Fruit fly (Drosophila melanogaster): Measurements from ENCODE around the gene CG5541.

Gene CG5541

dm6 chrX:15076038-15076575 lies 32.2 kb downstream of the CG5541 start, which contains the start of gene Lsd-2:
Gene Lsd-2 (minus strand): TSS chrX:15076220.
- TF ChIP-seq psq (optimal IDR thresholded peaks at IDR 0.05) (no peak), ttk (optimal IDR thresholded peaks at IDR 0.05) (no peak), Myc (optimal IDR thresholded peaks at IDR 0.05) (no peak), Sin3A (optimal IDR thresholded peaks at IDR 0.05) (no peak), insv (optimal IDR thresholded peaks at IDR 0.05) (no peak), h (optimal IDR thresholded peaks at IDR 0.05) (no peak)

dm6 chrX:15076606-15077005 lies 32.7 kb downstream of the CG5541 start:
- TF ChIP-seq ttk (optimal IDR thresholded peaks at IDR 0.05) (no peak), insv (optimal IDR thresholded peaks at IDR 0.05) (no peak), Myc (optimal IDR thresholded peaks at IDR 0.05) (no peak), h (optimal IDR thresholded peaks at IDR 0.05) (no peak), psq (optimal IDR thresholded peaks at IDR 0.05) (no peak), Sin3A (optimal IDR thresholded peaks at IDR 0.05) (no peak)

- TF ChIP-seq Sin3A (optimal IDR thresholded peaks at IDR 0.05): no peak
- no peak for TF ChIP-seq psq (optimal IDR thresholded peaks at IDR 0.05)
Measured at dm6 chrX:15077576-15078136, 33.7 kb downstream of the CG5541 start.

- no peak for TF ChIP-seq h (optimal IDR thresholded peaks at IDR 0.05)
- no peak for TF ChIP-seq Myc (optimal IDR thresholded peaks at IDR 0.05)
- TF ChIP-seq Sin3A (optimal IDR thresholded peaks at IDR 0.05): no peak
- TF ChIP-seq ttk (optimal IDR thresholded peaks at IDR 0.05): no peak
- TF ChIP-seq insv (optimal IDR thresholded peaks at IDR 0.05): no peak
- no peak for TF ChIP-seq psq (optimal IDR thresholded peaks at IDR 0.05)
Measured at dm6 chrX:15078394-15078793, 34.5 kb downstream of the CG5541 start.

dm6 chrX:15079163-15079809 lies 35.4 kb downstream of the CG5541 start:
- no peak for TF ChIP-seq insv (optimal IDR thresholded peaks at IDR 0.05)
- no peak for TF ChIP-seq h (optimal IDR thresholded peaks at IDR 0.05)
- TF ChIP-seq psq (optimal IDR thresholded peaks at IDR 0.05): no peak
- TF ChIP-seq Myc (optimal IDR thresholded peaks at IDR 0.05): no peak
- no peak for TF ChIP-seq ttk (optimal IDR thresholded peaks at IDR 0.05)
- TF ChIP-seq Sin3A (optimal IDR thresholded peaks at IDR 0.05): no peak

dm6 chrX:15079945-15080344 lies 36.0 kb downstream of the CG5541 start:
- TF ChIP-seq h (optimal IDR thresholded peaks at IDR 0.05): no peak
- no peak for TF ChIP-seq psq (optimal IDR thresholded peaks at IDR 0.05)
- no peak for TF ChIP-seq insv (optimal IDR thresholded peaks at IDR 0.05)
- TF ChIP-seq ttk (optimal IDR thresholded peaks at IDR 0.05): no peak
- TF ChIP-seq Myc (optimal IDR thresholded peaks at IDR 0.05): no peak
- TF ChIP-seq Sin3A (optimal IDR thresholded peaks at IDR 0.05): no peak

- TF ChIP-seq insv (optimal IDR thresholded peaks at IDR 0.05): no peak
- TF ChIP-seq Myc (optimal IDR thresholded peaks at IDR 0.05): no peak
- TF ChIP-seq h (optimal IDR thresholded peaks at IDR 0.05): no peak
- TF ChIP-seq psq (optimal IDR thresholded peaks at IDR 0.05): no peak
- TF ChIP-seq ttk (optimal IDR thresholded peaks at IDR 0.05): no peak
- TF ChIP-seq Sin3A (optimal IDR thresholded peaks at IDR 0.05): no peak
Measured at dm6 chrX:15080780-15081402, 37.0 kb downstream of the CG5541 start, which contains the start of gene CG33177. Gene CG33177 (plus strand): TSS chrX:15081367.

- no peak for TF ChIP-seq insv (optimal IDR thresholded peaks at IDR 0.05)
- TF ChIP-seq psq (optimal IDR thresholded peaks at IDR 0.05): no peak
- TF ChIP-seq ttk (optimal IDR thresholded peaks at IDR 0.05): no peak
- no peak for TF ChIP-seq Myc (optimal IDR thresholded peaks at IDR 0.05)
- no peak for TF ChIP-seq Sin3A (optimal IDR thresholded peaks at IDR 0.05)
- TF ChIP-seq h (optimal IDR thresholded peaks at IDR 0.05): no peak
Measured at dm6 chrX:15082681-15083080, 38.8 kb downstream of the CG5541 start, which contains the start of gene CG33178. Gene CG33178 (plus strand): TSS chrX:15082827.

- TF ChIP-seq h (optimal IDR thresholded peaks at IDR 0.05): no peak
- TF ChIP-seq ttk (optimal IDR thresholded peaks at IDR 0.05): no peak
- no peak for TF ChIP-seq Sin3A (optimal IDR thresholded peaks at IDR 0.05)
- TF ChIP-seq insv (optimal IDR thresholded peaks at IDR 0.05): no peak
- no peak for TF ChIP-seq Myc (optimal IDR thresholded peaks at IDR 0.05)
- TF ChIP-seq psq (optimal IDR thresholded peaks at IDR 0.05): no peak
Measured at dm6 chrX:15084580-15085138, 40.7 kb downstream of the CG5541 start, which contains the start of gene Cox17. Gene Cox17 (minus strand): TSS chrX:15084699.

dm6 chrX:15085777-15086510 lies 42.0 kb downstream of the CG5541 start, which contains the start of the genes CG15027 and Dbct:
Gene CG15027 (minus strand): TSS chrX:15085827.
Gene Dbct (plus strand): TSS chrX:15086125.
- no peak for TF ChIP-seq Sin3A (optimal IDR thresholded peaks at IDR 0.05)
- TF ChIP-seq h (optimal IDR thresholded peaks at IDR 0.05): no peak
- no peak for TF ChIP-seq psq (optimal IDR thresholded peaks at IDR 0.05)

dm6 chrX:15089146-15089698 lies 45.3 kb downstream of the CG5541 start, which contains the start of gene Rab3-GEF:
Gene Rab3-GEF (plus strand): TSS chrX:15089682.
- TF ChIP-seq Sin3A (optimal IDR thresholded peaks at IDR 0.05) (no peak), h (optimal IDR thresholded peaks at IDR 0.05) (no peak)
